Worm (Caenorhabditis elegans) whole organism, dauer: ENCODE results near the gene ttb-1.

Source experiments
- unc-62 ChIP-seq: sonication (generic microtip); optimal IDR thresholded peaks from 2 replicates; lab custom pipeline; 2017; ENCODE audit warnings: missing biosample characterization, missing genetic modification reagents, missing genetic modification characterization

Gene ttb-1

ce11 chrV:156044-156869, at the start of gene ttb-1:
Gene ttb-1 (plus strand): TSS chrV:156819.
- no peak for TF ChIP-seq unc-62 (GFP tag; lab: Kevin White, UChicago)

- no peak for TF ChIP-seq unc-62 (GFP tag; lab: Kevin White, UChicago)
These were observed 40.4 kb upstream of the ttb-1 start for ce11 chrV:116243-116642.

- TF ChIP-seq unc-62 (GFP tag; lab: Kevin White, UChicago): no peak
These were observed 39.3 kb upstream of the ttb-1 start for ce11 chrV:117312-117711.

ce11 chrV:122249-122648, 34.4 kb upstream of the ttb-1 start:
- TF ChIP-seq unc-62 (GFP tag; lab: Kevin White, UChicago): no peak

- no peak for TF ChIP-seq unc-62 (GFP tag; lab: Kevin White, UChicago)
These were observed 33.9 kb upstream of the ttb-1 start, which contains the start of gene cgp-1 for ce11 chrV:122750-123149. Gene cgp-1 (minus strand): TSS chrV:122789.

ce11 chrV:123513-123912, 33.1 kb upstream of the ttb-1 start:
- no peak for TF ChIP-seq unc-62 (GFP tag; lab: Kevin White, UChicago)

ce11 chrV:123915-124314, 32.7 kb upstream of the ttb-1 start:
- no peak for TF ChIP-seq unc-62 (GFP tag; lab: Kevin White, UChicago)

ce11 chrV:126610-127009, 30.0 kb upstream of the ttb-1 start, which contains the start of gene W03F9.1:
Gene W03F9.1 (minus strand): TSS chrV:126718.
- TF ChIP-seq unc-62 (GFP tag; lab: Kevin White, UChicago): no peak

- TF ChIP-seq unc-62 (GFP tag; lab: Kevin White, UChicago): no peak
These were observed 28.7 kb upstream of the ttb-1 start, which contains the start of the genes W03F9.2 and sftb-2 for ce11 chrV:127882-128281. Gene W03F9.2 (minus strand): TSS chrV:128034. Gene sftb-2 (plus strand): TSS chrV:128237.

- TF ChIP-seq unc-62 (GFP tag; lab: Kevin White, UChicago): no peak
These were observed 26.4 kb upstream of the ttb-1 start for ce11 chrV:130186-130585.

- no peak for TF ChIP-seq unc-62 (GFP tag; lab: Kevin White, UChicago)
These were observed 19.0 kb upstream of the ttb-1 start for ce11 chrV:137667-138066.

- no peak for TF ChIP-seq unc-62 (GFP tag; lab: Kevin White, UChicago)
These were observed 18.0 kb upstream of the ttb-1 start, which contains the start of gene W03F9.9 for ce11 chrV:138592-138991. Gene W03F9.9 (plus strand): TSS chrV:138892.

- no peak for TF ChIP-seq unc-62 (GFP tag; lab: Kevin White, UChicago)
These were observed 15.4 kb upstream of the ttb-1 start, which contains the start of gene W03F9.11 for ce11 chrV:141257-141656. Gene W03F9.11 (minus strand): TSS chrV:141357.

- no peak for TF ChIP-seq unc-62 (GFP tag; lab: Kevin White, UChicago)
These were observed 11.8 kb upstream of the ttb-1 start, which contains the start of gene srh-82 for ce11 chrV:144794-145193. Gene srh-82 (plus strand): TSS chrV:145094.

- no peak for TF ChIP-seq unc-62 (GFP tag; lab: Kevin White, UChicago)
These were observed 10.9 kb upstream of the ttb-1 start for ce11 chrV:145694-146093.

ce11 chrV:150059-150458, 6.6 kb upstream of the ttb-1 start:
- no peak for TF ChIP-seq unc-62 (GFP tag; lab: Kevin White, UChicago)

ce11 chrV:151310-151709, 5.3 kb upstream of the ttb-1 start, which contains the start of gene W03F9.4:
Gene W03F9.4 (minus strand): TSS chrV:151388.
- TF ChIP-seq unc-62 (GFP tag; lab: Kevin White, UChicago): no peak
